Fruit fly (Drosophila melanogaster) whole organism, embryonic: ENCODE measurements around the gene CG1542.

Source experiments
- CG13894 ChIP-seq: fragments of 200-800 bp; sonication (Bioruptor generic); optimal IDR thresholded peaks from 3 replicates; lab custom pipeline; 2018; ENCODE audit warnings: missing biosample characterization, mild to moderate bottlenecking, missing genetic modification characterization, moderate library complexity
- CG14860 ChIP-seq: fragments of 200-800 bp; sonication (Bioruptor generic); IDR thresholded peaks from 3 replicates; pipeline ENCODE4 v1.3.6; 2022; ENCODE audit warnings: missing biosample characterization, missing genetic modification characterization; ENCODE audit not compliant: partially characterized antibody
- CG17328 ChIP-seq: fragments of 200-800 bp; sonication (Bioruptor generic); IDR thresholded peaks from 2 replicates; pipeline ENCODE4 v1.3.6; 2022; ENCODE audit warnings: missing biosample characterization, missing genetic modification characterization
- CG32767 ChIP-seq: fragments of 200-800 bp; sonication (Bioruptor generic); IDR thresholded peaks from 2 replicates; pipeline ENCODE4 v1.3.6; 2022; ENCODE audit warnings: missing biosample characterization, missing genetic modification characterization
- Dp ChIP-seq: fragments of 200-800 bp; sonication (Bioruptor generic); optimal IDR thresholded peaks from 2 replicates; lab custom pipeline; 2018; ENCODE audit warnings: missing biosample characterization, mild to moderate bottlenecking, missing genetic modification characterization, moderate library complexity
- Lpt ChIP-seq: fragments of >200 bp; optimal IDR thresholded peaks from 2 replicates; lab custom pipeline; 2018; ENCODE audit warnings: missing biosample characterization, missing genetic modification characterization
- MTF-1 ChIP-seq: fragments of 200-800 bp; sonication (Bioruptor generic); optimal IDR thresholded peaks from 2 replicates; lab custom pipeline; 2018; ENCODE audit warnings: missing biosample characterization, mild to moderate bottlenecking, missing genetic modification characterization, borderline replicate concordance
- Ptx1 ChIP-seq: fragments of 200-800 bp; sonication (Bioruptor generic); IDR thresholded peaks from 2 replicates; pipeline ENCODE4 v1.3.6; 2022; ENCODE audit warnings: missing biosample characterization, missing genetic modification characterization
- bsh ChIP-seq, 2 experiments: fragments of 200-800 bp; sonication (Bioruptor generic); optimal IDR thresholded peaks; 2 replicates each; lab custom pipeline; 2017 to 2018; ENCODE audit warnings: mild to moderate bottlenecking in 2 of 2, missing biosample characterization in 2 of 2, missing genetic modification characterization in 2 of 2, moderate library complexity in 1 of 2
- lola ChIP-seq, 3 experiments: fragments of >200 bp in 2 of 3; fragments of 200-800 bp in 1 of 3; sonication (Bioruptor generic) in 1 of 3; optimal IDR thresholded peaks; 2 replicates each; lab custom pipeline; 2017 to 2019; ENCODE audit warnings: missing biosample characterization in 3 of 3, missing genetic modification characterization in 3 of 3, mild to moderate bottlenecking in 1 of 3, moderate library complexity in 1 of 3
- pum ChIP-seq: fragments of 200-800 bp; sonication (Bioruptor generic); optimal IDR thresholded peaks from 2 replicates; lab custom pipeline; 2016; ENCODE audit warnings: missing biosample characterization, missing genetic modification characterization

dm6 chr3R:31252093-31252962 lies 39.1 kb downstream of the CG1542 start, which contains the start of the genes qless and mRpL32:
- TF ChIP-seq Lpt (GFP tag; lab: Kevin White, UChicago): no peak
- no peak for TF ChIP-seq CG13894 (tag; lab: Kevin White, UChicago)
- TF ChIP-seq CG17328 (GFP tag; lab: Robert Waterston, UW): peak; percentile 41; the same call in 1 of the 2 replicates
- peak; percentile 73 for TF ChIP-seq pum (GFP tag; lab: Kevin White, UChicago)
- peak; percentile 54 for TF ChIP-seq CG32767 (GFP tag; lab: Robert Waterston, UW)
- TF ChIP-seq MTF-1 (GFP tag; lab: Kevin White, UChicago): no peak
- peak in 1 of 3 experiments; percentile 34 for TF ChIP-seq lola (GFP tag; optimal IDR thresholded peaks at IDR 0.05; lab: Kevin White, UChicago)
- peak; percentile 55; the same call in 2 of the 3 replicates for TF ChIP-seq CG14860 (GFP tag; lab: Robert Waterston, UW)
- peak in 1 of 2 experiments; percentile 29 for TF ChIP-seq bsh (GFP tag; optimal IDR thresholded peaks at IDR 0.05; lab: Kevin White, UChicago)
- TF ChIP-seq Ptx1: peak; percentile 86
- peak; percentile 50 for TF ChIP-seq Dp
